Fruit fly (Drosophila melanogaster): ENCODE data around the gene BBS5.

The BBS5 gene

DNA sequence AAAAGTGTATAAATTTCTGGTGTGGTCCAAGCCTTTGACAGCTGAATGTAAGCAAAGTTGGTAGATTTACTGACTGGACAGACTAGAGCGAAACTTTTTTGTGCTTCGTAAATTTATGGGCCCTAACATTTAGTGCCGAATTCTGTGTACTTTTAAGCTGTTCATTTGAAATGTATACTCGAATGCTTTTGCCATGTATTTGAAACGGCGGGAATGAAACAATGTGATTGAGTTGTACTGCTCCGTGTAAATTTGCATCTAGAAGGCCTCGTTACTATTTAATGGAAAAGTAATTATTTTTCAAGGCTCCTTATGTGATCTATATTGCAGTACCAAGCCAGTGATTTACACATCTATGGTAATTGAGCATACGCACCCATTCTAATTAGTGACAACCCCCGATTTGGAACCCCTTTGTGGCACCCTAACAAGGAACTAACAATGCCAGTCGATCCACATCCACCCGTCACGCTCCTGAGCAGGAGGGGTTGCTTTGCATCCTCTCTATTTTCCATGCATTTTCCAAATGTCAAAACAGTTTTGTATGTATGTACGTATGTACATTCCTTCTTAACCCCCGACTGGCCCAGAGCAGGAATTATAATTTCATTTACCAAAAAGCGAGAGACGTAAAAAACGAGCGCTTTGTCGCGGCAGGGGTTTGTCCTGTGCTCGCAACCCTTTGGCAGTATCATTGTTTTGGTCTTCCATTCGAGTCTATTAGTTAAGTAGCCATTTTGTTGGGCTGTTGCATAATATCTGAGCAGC lies 42.6 kb downstream of the BBS5 start:
- TF ChIP-seq CG12155 (GFP tag; optimal IDR thresholded peaks at IDR 0.05) = no peak
- no peak for TF ChIP-seq inv (GFP tag; IDR thresholded peaks at IDR 0.05; ENCODE audit: partially characterized antibody)
- TF ChIP-seq unc-4 (GFP tag; IDR thresholded peaks at IDR 0.05; ENCODE audit: partially characterized antibody) = no peak
- no peak for TF ChIP-seq NC2β (GFP tag; optimal IDR thresholded peaks at IDR 0.05)
- TF ChIP-seq Bteb2 (GFP tag; optimal IDR thresholded peaks at IDR 0.05) = no peak
- TF ChIP-seq Nf-YB (GFP tag; optimal IDR thresholded peaks at IDR 0.05) = peak; percentile 73
- TF ChIP-seq H15 (GFP tag; IDR thresholded peaks at IDR 0.05) = no peak
- TF ChIP-seq pfk (GFP tag; optimal IDR thresholded peaks at IDR 0.05) = peak; percentile 50
- peak; percentile 86 for TF ChIP-seq CG1603 (tag; optimal IDR thresholded peaks at IDR 0.05)
- TF ChIP-seq NfI (GFP tag; optimal IDR thresholded peaks at IDR 0.05) = no peak
- TF ChIP-seq ftz-f1 (GFP tag; optimal IDR thresholded peaks at IDR 0.05) = no peak
- TF ChIP-seq pros (GFP tag; optimal IDR thresholded peaks at IDR 0.05) = peak; percentile 66
- peak; percentile 63 for TF ChIP-seq Nf-YC (tag; optimal IDR thresholded peaks at IDR 0.05)
- no peak for TF ChIP-seq Meics (GFP tag; optimal IDR thresholded peaks at IDR 0.05)
- TF ChIP-seq gsb-n (tag; optimal IDR thresholded peaks at IDR 0.05) = peak; percentile 42
- no peak for TF ChIP-seq CG9437 (GFP tag; optimal IDR thresholded peaks at IDR 0.05)
- TF ChIP-seq ap (GFP tag; IDR thresholded peaks at IDR 0.05) = no peak
- no peak for TF ChIP-seq CG2712 (tag; optimal IDR thresholded peaks at IDR 0.05)
- peak; percentile 27; the same call in 1 of the 2 replicates for TF ChIP-seq seq (GFP tag; IDR thresholded peaks at IDR 0.05)
- no peak for TF ChIP-seq CG6854 (GFP tag; optimal IDR thresholded peaks at IDR 0.05)
- TF ChIP-seq Kr (GFP tag; optimal IDR thresholded peaks at IDR 0.05) = peak; percentile 23
- TF ChIP-seq Rfx (GFP tag; IDR thresholded peaks at IDR 0.05) = no peak
- peak; percentile 86 for TF ChIP-seq CG30020 (tag; optimal IDR thresholded peaks at IDR 0.05)

dm6 chr3R:4861144-4861543 lies 45.0 kb downstream of the BBS5 start:
- TF ChIP-seq dmrt11E (tag; optimal IDR thresholded peaks at IDR 0.05) = peak; percentile 39
- TF ChIP-seq knrl (GFP tag; IDR thresholded peaks at IDR 0.05; ENCODE audit: partially characterized antibody) = no peak
- TF ChIP-seq nerfin-1 (tag; optimal IDR thresholded peaks at IDR 0.05) = no peak
- TF ChIP-seq stc (GFP tag; IDR thresholded peaks at IDR 0.05) = no peak
- no peak for TF ChIP-seq Vsx1 (GFP tag; optimal IDR thresholded peaks at IDR 0.05)
- no peak for TF ChIP-seq Poxn (GFP tag; IDR thresholded peaks at IDR 0.05)
- TF ChIP-seq seq (GFP tag; IDR thresholded peaks at IDR 0.05) = no peak
- TF ChIP-seq Oli (tag; optimal IDR thresholded peaks at IDR 0.05) = no peak
- no peak for TF ChIP-seq CG4282 (GFP tag; optimal IDR thresholded peaks at IDR 0.05)
- no peak for TF ChIP-seq Dp (GFP tag; optimal IDR thresholded peaks at IDR 0.05)
- TF ChIP-seq stwl (tag; optimal IDR thresholded peaks at IDR 0.05) = no peak
- TF ChIP-seq grn (GFP tag; optimal IDR thresholded peaks at IDR 0.05) = peak; percentile 95
- TF ChIP-seq nau (GFP tag; optimal IDR thresholded peaks at IDR 0.05) = no peak
- TF ChIP-seq ERR (GFP tag; optimal IDR thresholded peaks at IDR 0.05) = no peak
- TF ChIP-seq Xrp1 (GFP tag; IDR thresholded peaks at IDR 0.05) = no peak
- TF ChIP-seq D19B (GFP tag; optimal IDR thresholded peaks at IDR 0.05) = no peak
- TF ChIP-seq Dip2 (GFP tag; IDR thresholded peaks at IDR 0.05) = no peak
- TF ChIP-seq Jarid2 (GFP tag; optimal IDR thresholded peaks at IDR 0.05) = no peak
- TF ChIP-seq h (optimal IDR thresholded peaks at IDR 0.05) = no peak
- no peak for TF ChIP-seq CG2678 (tag; optimal IDR thresholded peaks at IDR 0.05)
- no peak for TF ChIP-seq fd64A (GFP tag; optimal IDR thresholded peaks at IDR 0.05)
- peak; percentile 45 for TF ChIP-seq CG15696 (tag; optimal IDR thresholded peaks at IDR 0.05)
- peak; percentile 71 for TF ChIP-seq Kr (GFP tag; optimal IDR thresholded peaks at IDR 0.05)
- no peak for TF ChIP-seq ase (GFP tag; IDR thresholded peaks at IDR 0.05)
- TF ChIP-seq CG10979 (tag; optimal IDR thresholded peaks at IDR 0.05) = no peak
- peak; percentile 27 for TF ChIP-seq gsb-n (tag; optimal IDR thresholded peaks at IDR 0.05)
- TF ChIP-seq CG17912 (GFP tag; optimal IDR thresholded peaks at IDR 0.05) = no peak
- peak; percentile 1 for TF ChIP-seq D (optimal IDR thresholded peaks at IDR 0.05)
- no peak for TF ChIP-seq D (GFP tag; optimal IDR thresholded peaks at IDR 0.05)
- no peak for TF ChIP-seq org-1 (GFP tag; optimal IDR thresholded peaks at IDR 0.05)
